Worm (Caenorhabditis elegans): ENCODE measurements around the gene ebp-3.

ce11 chrV:18017226-18017625 lies 38.5 kb upstream of the ebp-3 start, which contains the start of gene srh-134:
- TF ChIP-seq hmg-4 (GFP tag; optimal IDR thresholded peaks at IDR 0.05) (no peak), flt-1 (GFP tag; IDR thresholded peaks at IDR 0.05) (no peak), ama-1 (optimal IDR thresholded peaks at IDR 0.05) (no peak), tbx-11 (GFP tag; IDR thresholded peaks at IDR 0.05) (no peak)
